Worm (Caenorhabditis elegans): ENCODE results near the gene clec-177.

DNA sequence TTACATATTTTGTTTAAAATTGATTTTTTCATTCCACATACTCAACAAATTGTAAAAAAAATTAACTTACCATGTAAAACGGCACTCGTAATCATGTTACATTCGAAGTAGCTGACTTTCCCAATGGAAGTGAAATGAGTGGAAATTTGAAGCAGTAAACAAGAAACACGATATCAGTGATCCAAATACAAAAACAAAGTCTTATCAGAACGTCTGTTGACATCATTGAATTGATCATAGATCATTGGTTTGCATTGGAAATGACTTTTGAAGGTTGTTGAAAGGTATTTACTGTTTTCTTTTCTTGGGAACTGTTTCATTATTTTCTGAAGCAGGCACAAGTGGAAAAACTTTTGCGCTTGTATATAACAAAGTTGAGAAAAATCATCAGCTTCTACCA lies 10.4 kb upstream of the clec-177 start, which contains the start of gene Y9C9A.16:
- no peak for TF ChIP-seq ces-1 (GFP tag; optimal IDR thresholded peaks at IDR 0.05)
- no peak for TF ChIP-seq unc-98 (GFP tag; IDR thresholded peaks at IDR 0.05)
- TF ChIP-seq nhr-76 (tag; optimal IDR thresholded peaks at IDR 0.05) = no peak
- no peak for TF ChIP-seq snpc-4 (tag; optimal IDR thresholded peaks at IDR 0.05)
- TF ChIP-seq nhr-77 (tag; optimal IDR thresholded peaks at IDR 0.05) = no peak
- TF ChIP-seq ztf-11 (tag; optimal IDR thresholded peaks at IDR 0.05) = no peak
- TF ChIP-seq isw-1 (GFP tag; IDR thresholded peaks at IDR 0.05) = no peak
- no peak for TF ChIP-seq skn-1 (tag; optimal IDR thresholded peaks at IDR 0.05)
- TF ChIP-seq lin-39 (tag; optimal IDR thresholded peaks at IDR 0.05) = no peak
- TF ChIP-seq nhr-85 (tag) = no peak
- no peak for TF ChIP-seq ama-1 (optimal IDR thresholded peaks at IDR 0.05)
